Fruit fly (Drosophila melanogaster) whole organism, embryonic: ENCODE data around the gene DPCoAC.

Experiments
- Atf6 ChIP-seq: fragments of 200-800 bp; sonication (Bioruptor generic); IDR thresholded peaks from 2 replicates; pipeline ENCODE4 v1.3.6; 2022; ENCODE audit warnings: missing biosample characterization, missing genetic modification characterization
- CG11247 ChIP-seq: fragments of 200-800 bp; sonication (Bioruptor generic); IDR thresholded peaks from 2 replicates; pipeline ENCODE4 v1.3.6; 2022; ENCODE audit warnings: missing biosample characterization, missing genetic modification characterization
- CG11560 ChIP-seq: fragments of 200-800 bp; sonication (Bioruptor generic); IDR thresholded peaks from 3 replicates; pipeline ENCODE4 v1.3.6; 2022; ENCODE audit warnings: missing biosample characterization, missing genetic modification characterization
- CG16813 ChIP-seq: fragments of 200-800 bp; sonication (Bioruptor generic); IDR thresholded peaks from 3 replicates; pipeline ENCODE4 v1.3.6; 2022; ENCODE audit warnings: missing biosample characterization, missing genetic modification characterization; ENCODE audit not compliant: partially characterized antibody
- CG3065 ChIP-seq: fragments of 200-800 bp; sonication (Bioruptor generic); optimal IDR thresholded peaks from 2 replicates; lab custom pipeline; 2016; ENCODE audit warnings: missing biosample characterization, missing genetic modification characterization
- CG32772 ChIP-seq: fragments of 200-800 bp; sonication (Bioruptor generic); IDR thresholded peaks from 2 replicates; pipeline ENCODE4 v1.3.6; 2022; ENCODE audit warnings: missing biosample characterization, missing genetic modification characterization
- CG33213 ChIP-seq: fragments of 200-800 bp; sonication (Bioruptor generic); optimal IDR thresholded peaks from 3 replicates; lab custom pipeline; 2016; ENCODE audit warnings: missing biosample characterization, missing genetic modification characterization
- CG3726 ChIP-seq: fragments of 200-800 bp; sonication (Bioruptor generic); IDR thresholded peaks from 3 replicates; pipeline ENCODE4, ENCODE4 v1.3.6; 2022; ENCODE audit warnings: missing biosample characterization, missing genetic modification characterization
- CG42726 ChIP-seq: fragments of 200-800 bp; sonication (Bioruptor generic); IDR thresholded peaks from 2 replicates; pipeline ENCODE4 v1.3.6; 2022; ENCODE audit warnings: missing biosample characterization, missing genetic modification characterization; ENCODE audit not compliant: partially characterized antibody
- CG43689 ChIP-seq: fragments of 200-800 bp; sonication (Bioruptor generic); IDR thresholded peaks from 2 replicates; pipeline ENCODE4 v1.3.6; 2022; ENCODE audit warnings: missing biosample characterization, missing genetic modification characterization
- CG6654 ChIP-seq: fragments of 200-800 bp; sonication (Bioruptor generic); optimal IDR thresholded peaks from 2 replicates; lab custom pipeline; 2017; ENCODE audit warnings: missing biosample characterization, mild to moderate bottlenecking, missing genetic modification characterization
- CG7357 ChIP-seq: fragments of 200-800 bp; sonication (Bioruptor generic); IDR thresholded peaks from 3 replicates; pipeline ENCODE4 v1.3.6; 2022; ENCODE audit warnings: missing biosample characterization, missing genetic modification characterization
- CG8478 ChIP-seq: fragments of >200 bp; optimal IDR thresholded peaks from 2 replicates; lab custom pipeline; 2018
- CG9727 ChIP-seq: fragments of 200-800 bp; sonication (Bioruptor generic); optimal IDR thresholded peaks from 3 replicates; lab custom pipeline; 2017; ENCODE audit warnings: missing biosample characterization, mild to moderate bottlenecking, missing genetic modification characterization
- CTCF ChIP-seq: fragments of 200-800 bp; sonication (Bioruptor generic); optimal IDR thresholded peaks from 2 replicates; lab custom pipeline; 2017; ENCODE audit warnings: missing biosample characterization, mild to moderate bottlenecking, missing genetic modification characterization, moderate library complexity
- D19B ChIP-seq: fragments of 200-800 bp; sonication (Bioruptor generic); optimal IDR thresholded peaks from 2 replicates; lab custom pipeline; 2017; ENCODE audit warnings: missing biosample characterization, mild to moderate bottlenecking, missing genetic modification characterization
- Dad ChIP-seq: fragments of 200-800 bp; sonication (Bioruptor generic); optimal IDR thresholded peaks from 3 replicates; lab custom pipeline; 2016; ENCODE audit warnings: missing biosample characterization, missing genetic modification characterization
- Doc2 ChIP-seq: fragments of 200-800 bp; sonication (Bioruptor generic); IDR thresholded peaks from 2 replicates; pipeline ENCODE4 v1.3.6; 2022; ENCODE audit warnings: missing biosample characterization, missing genetic modification characterization
- Fer2 ChIP-seq: fragments of 200-800 bp; sonication (Bioruptor generic); optimal IDR thresholded peaks from 2 replicates; lab custom pipeline; 2018; ENCODE audit warnings: missing biosample characterization, mild to moderate bottlenecking, missing genetic modification characterization, moderate library complexity
- H15 ChIP-seq: fragments of 200-800 bp; sonication (Bioruptor generic); IDR thresholded peaks from 3 replicates; pipeline ENCODE4 v1.3.6; 2022; ENCODE audit warnings: missing biosample characterization, missing genetic modification characterization
- Nf-YB ChIP-seq: fragments of 200-800 bp; sonication (Bioruptor generic); optimal IDR thresholded peaks from 3 replicates; lab custom pipeline; 2019; ENCODE audit warnings: missing biosample characterization, mild to moderate bottlenecking, missing genetic modification characterization, moderate library complexity
- Sry-β ChIP-seq: fragments of 200-800 bp; sonication (Bioruptor generic); optimal IDR thresholded peaks from 2 replicates; lab custom pipeline; 2018; ENCODE audit warnings: missing biosample characterization, mild to moderate bottlenecking, missing genetic modification characterization, moderate library complexity
- TFAM ChIP-seq: fragments of 200-800 bp; sonication (Bioruptor generic); optimal IDR thresholded peaks from 2 replicates; lab custom pipeline; 2017; ENCODE audit warnings: missing biosample characterization, missing genetic modification characterization, inconsistent platforms
- Taf1 ChIP-seq: fragments of 200-800 bp; sonication (Bioruptor generic); IDR thresholded peaks from 2 replicates; pipeline ENCODE4 v1.3.6; 2022; ENCODE audit warnings: missing biosample characterization, missing genetic modification characterization
- Trl ChIP-seq, 3 experiments: fragments of >200 bp in 2 of 3; fragments of 200-800 bp in 1 of 3; sonication (Bioruptor generic) in 1 of 3; optimal IDR thresholded peaks; 2 replicates in 1 of 3; 3 replicates in 2 of 3; lab custom pipeline; 2016 to 2017; ENCODE audit warnings: missing biosample characterization in 1 of 3, missing genetic modification characterization in 1 of 3
- ase ChIP-seq: fragments of 200-800 bp; sonication (Bioruptor generic); IDR thresholded peaks from 3 replicates; pipeline ENCODE4 v1.3.6; 2022; ENCODE audit warnings: missing biosample characterization, missing genetic modification characterization
- cato ChIP-seq: fragments of 200-800 bp; sonication (Bioruptor generic); optimal IDR thresholded peaks from 2 replicates; lab custom pipeline; 2016; ENCODE audit warnings: missing biosample characterization, missing genetic modification characterization, borderline replicate concordance
- chif ChIP-seq, 2 experiments: fragments of 200-800 bp; sonication (Bioruptor generic); optimal IDR thresholded peaks; 3 replicates each; lab custom pipeline; 2016; ENCODE audit warnings: missing biosample characterization in 2 of 2, missing genetic modification characterization in 2 of 2
- dmrt99B ChIP-seq: fragments of 200-800 bp; sonication (Bioruptor generic); optimal IDR thresholded peaks from 2 replicates; lab custom pipeline; 2018; ENCODE audit warnings: missing biosample characterization, mild to moderate bottlenecking, missing genetic modification characterization, moderate library complexity
- esg ChIP-seq: fragments of 200-800 bp; sonication (Bioruptor generic); conservative IDR thresholded peaks from 2 replicates; pipeline ENCODE4 v1.3.6; 2022; ENCODE audit warnings: missing biosample characterization, missing genetic modification characterization
- jing ChIP-seq: fragments of 200-800 bp; sonication (Bioruptor generic); optimal IDR thresholded peaks from 2 replicates; lab custom pipeline; 2018; ENCODE audit warnings: missing biosample characterization, mild to moderate bottlenecking, missing genetic modification characterization
- nerfin-1 ChIP-seq: fragments of 200-800 bp; sonication (Bioruptor generic); optimal IDR thresholded peaks from 3 replicates; lab custom pipeline; 2019; ENCODE audit warnings: missing biosample characterization, mild to moderate bottlenecking, missing genetic modification characterization, moderate library complexity
- p53 ChIP-seq: fragments of 200-800 bp; sonication (Bioruptor generic); optimal IDR thresholded peaks from 2 replicates; lab custom pipeline; 2016; ENCODE audit warnings: missing biosample characterization, missing genetic modification characterization
- peb ChIP-seq: fragments of 200-800 bp; sonication (Bioruptor generic); IDR thresholded peaks from 2 replicates; pipeline ENCODE4 v1.3.6; 2022; ENCODE audit warnings: missing biosample characterization, missing genetic modification characterization
- pfk ChIP-seq: fragments of 200-800 bp; sonication (Bioruptor generic); optimal IDR thresholded peaks from 2 replicates; lab custom pipeline; 2018; ENCODE audit warnings: missing biosample characterization, mild to moderate bottlenecking, missing genetic modification characterization, moderate library complexity
- salm ChIP-seq: fragments of 200-800 bp; sonication (Bioruptor generic); optimal IDR thresholded peaks from 2 replicates; lab custom pipeline; 2018; ENCODE audit warnings: missing biosample characterization, mild to moderate bottlenecking, missing genetic modification characterization
- seq ChIP-seq: fragments of 200-800 bp; sonication (Bioruptor generic); IDR thresholded peaks from 2 replicates; pipeline ENCODE4 v1.3.6; 2022; ENCODE audit warnings: missing biosample characterization, missing genetic modification characterization
- sim ChIP-seq: fragments of 200-800 bp; sonication (Bioruptor generic); IDR thresholded peaks from 2 replicates; pipeline ENCODE4 v1.3.6; 2022; ENCODE audit warnings: missing biosample characterization, missing genetic modification characterization
- sima ChIP-seq: fragments of 200-800 bp; sonication (Bioruptor generic); optimal IDR thresholded peaks from 2 replicates; lab custom pipeline; 2016; ENCODE audit warnings: missing biosample characterization, missing genetic modification characterization

The DPCoAC gene

dm6 chr3R:20594194-20595144 lies 37.0 kb upstream of the DPCoAC start (continued):
- TF ChIP-seq Fer2 = peak; percentile 58
- TF ChIP-seq CG8478 = no peak
- peak; percentile 91 for TF ChIP-seq salm (tag; lab: Kevin White, UChicago)
- TF ChIP-seq CG33213 (GFP tag; lab: Kevin White, UChicago) = peak; percentile 25
- TF ChIP-seq Dad (GFP tag; lab: Kevin White, UChicago) = no peak
- peak; percentile 77; the same call in 2 of the 3 replicates for TF ChIP-seq H15 (GFP tag; lab: Robert Waterston, UW)
- peak; percentile 23 for TF ChIP-seq CG11247 (GFP tag; lab: Robert Waterston, UW)
- TF ChIP-seq CG32772 = peak; percentile 85
- peak; percentile 70; the same call in 1 of the 2 replicates for TF ChIP-seq peb (GFP tag; lab: Robert Waterston, UW)
- TF ChIP-seq TFAM (GFP tag; lab: Kevin White, UChicago) = peak; percentile 31
- TF ChIP-seq CG6654 (GFP tag; lab: Kevin White, UChicago) = peak; percentile 68
- TF ChIP-seq chif (GFP tag; optimal IDR thresholded peaks at IDR 0.05; lab: Kevin White, UChicago) = peak in 1 of 2 experiments; percentile 21
- peak; percentile 11 for TF ChIP-seq jing (GFP tag; lab: Kevin White, UChicago)
- no peak for TF ChIP-seq sima
- peak; percentile 29 for TF ChIP-seq Sry-β (GFP tag; lab: Kevin White, UChicago)
- TF ChIP-seq CG3065 = peak; percentile 45
- TF ChIP-seq CG9727 = peak; percentile 97
- TF ChIP-seq Doc2 (GFP tag; lab: Robert Waterston, UW) = 0 out of 2 replicates have a peak, but pooled peaks have one; percentile 14
- peak; percentile 52; the same call in 2 of the 3 replicates for TF ChIP-seq CG3726 (GFP tag; lab: Robert Waterston, UW)
- peak; percentile 55; the same call in 1 of the 2 replicates for TF ChIP-seq CG43689 (GFP tag; lab: Robert Waterston, UW)
- 0 out of 2 replicates have a peak, but pooled peaks have one; percentile 48 for TF ChIP-seq seq
- peak; percentile 81 for TF ChIP-seq CG7357 (GFP tag; lab: Robert Waterston, UW)
- peak; percentile 58; the same call in 2 of the 3 replicates for TF ChIP-seq ase (GFP tag; lab: Robert Waterston, UW)

dm6 chr3R:20593463-20593838 lies 36.0 kb upstream of the DPCoAC start:
- no peak for TF ChIP-seq sim (GFP tag; lab: Robert Waterston, UW)
- TF ChIP-seq pfk (GFP tag; lab: Kevin White, UChicago) = no peak
- TF ChIP-seq p53 (GFP tag; lab: Kevin White, UChicago) = peak; percentile 5
- no peak for TF ChIP-seq D19B (GFP tag; lab: Kevin White, UChicago)
- TF ChIP-seq Atf6 = 0 out of 2 replicates have a peak, but pooled peaks have one; percentile 3
- TF ChIP-seq cato (GFP tag; lab: Kevin White, UChicago) = no peak
- TF ChIP-seq CTCF (GFP tag; lab: Kevin White, UChicago) = no peak
- 0 out of 2 replicates have a peak, but pooled peaks have one; percentile 4 for TF ChIP-seq CG42726 (GFP tag; lab: Robert Waterston, UW)
- 0 out of 3 replicates have a peak, but pooled peaks have one; percentile 25 for TF ChIP-seq CG16813 (GFP tag; lab: Robert Waterston, UW)
- TF ChIP-seq Nf-YB (GFP tag; lab: Kevin White, UChicago) = no peak
- TF ChIP-seq Taf1 (GFP tag; lab: Robert Waterston, UW) = 0 out of 2 replicates have a peak, but pooled peaks have one; percentile 15
- peak in 1 of 2 experiments; percentile 13 for TF ChIP-seq Trl (optimal IDR thresholded peaks at IDR 0.05; lab: Kevin White, UChicago)
- no peak for TF ChIP-seq Trl (GFP tag; optimal IDR thresholded peaks at IDR 0.05; lab: Kevin White, UChicago)
- TF ChIP-seq sima = no peak
- no peak for TF ChIP-seq esg (GFP tag; lab: Robert Waterston, UW)
- TF ChIP-seq nerfin-1 (tag; lab: Kevin White, UChicago) = peak; percentile 84
- no peak for TF ChIP-seq CG11560 (tag; lab: Robert Waterston, UW)
- no peak for TF ChIP-seq dmrt99B (tag; lab: Kevin White, UChicago)
